Fruit fly (Drosophila melanogaster) whole organism, embryonic: ENCODE data around the gene mib1.

ENCODE experiments used
- Abd-B ChIP-seq: fragments of 200-800 bp; sonication (Bioruptor generic); optimal IDR thresholded peaks from 2 replicates; lab custom pipeline; 2018; ENCODE audit warnings: missing biosample characterization, mild to moderate bottlenecking, missing genetic modification characterization, moderate library complexity
- Bgb ChIP-seq: fragments of 200-800 bp; sonication (Bioruptor generic); IDR thresholded peaks from 2 replicates; pipeline ENCODE4 v1.3.6; 2022; ENCODE audit warnings: missing biosample characterization, missing genetic modification characterization; ENCODE audit not compliant: partially characterized antibody
- Blimp-1 ChIP-seq: fragments of 200-800 bp; sonication (Bioruptor generic); optimal IDR thresholded peaks from 3 replicates; lab custom pipeline; 2018; ENCODE audit warnings: missing biosample characterization, missing genetic modification characterization, mild to moderate bottlenecking, moderate library complexity, missing genetic modification reagents
- CG10979 ChIP-seq: fragments of 200-800 bp; sonication (Bioruptor generic); optimal IDR thresholded peaks from 2 replicates; lab custom pipeline; 2018; ENCODE audit warnings: missing biosample characterization, mild to moderate bottlenecking, missing genetic modification characterization, moderate library complexity
- CG11695 ChIP-seq: fragments of 200-800 bp; sonication (Bioruptor generic); IDR thresholded peaks from 3 replicates; pipeline ENCODE4 v1.3.6; 2022; ENCODE audit warnings: missing biosample characterization, missing genetic modification characterization
- CG1233 ChIP-seq: fragments of 200-800 bp; sonication (Bioruptor generic); optimal IDR thresholded peaks from 4 replicates; lab custom pipeline; 2018; ENCODE audit warnings: missing biosample characterization, mild to moderate bottlenecking, missing genetic modification characterization
- CG12659 ChIP-seq: fragments of 200-800 bp; sonication (Bioruptor generic); optimal IDR thresholded peaks from 3 replicates; lab custom pipeline; 2017; ENCODE audit warnings: mild to moderate bottlenecking, missing biosample characterization, missing genetic modification reagents, missing genetic modification characterization
- CG12769 ChIP-seq: fragments of 200-800 bp; sonication (Bioruptor generic); optimal IDR thresholded peaks from 2 replicates; lab custom pipeline; 2019; ENCODE audit warnings: missing biosample characterization, mild to moderate bottlenecking, missing genetic modification characterization, moderate library complexity
- CG1602 ChIP-seq: fragments of 200-800 bp; sonication (Bioruptor generic); optimal IDR thresholded peaks from 3 replicates; lab custom pipeline; 2016; ENCODE audit warnings: missing biosample characterization, missing genetic modification characterization
- CG18764 ChIP-seq: fragments of 200-800 bp; sonication (Bioruptor generic); optimal IDR thresholded peaks from 3 replicates; lab custom pipeline; 2016; ENCODE audit warnings: missing biosample characterization, missing genetic modification characterization
- CG34376 ChIP-seq: fragments of 200-800 bp; sonication (Bioruptor generic); optimal IDR thresholded peaks from 2 replicates; lab custom pipeline; 2018; ENCODE audit warnings: missing biosample characterization, mild to moderate bottlenecking, missing genetic modification characterization
- CG3995 ChIP-seq: fragments of 200-800 bp; sonication (Bioruptor generic); optimal IDR thresholded peaks from 3 replicates; lab custom pipeline; 2016; ENCODE audit warnings: missing biosample characterization, missing genetic modification characterization
- CG6254 ChIP-seq: fragments of 200-800 bp; sonication (Bioruptor generic); optimal IDR thresholded peaks from 3 replicates; lab custom pipeline; 2017; ENCODE audit warnings: mild to moderate bottlenecking, missing biosample characterization, missing genetic modification reagents, missing genetic modification characterization
- CG6272 ChIP-seq: fragments of 200-800 bp; sonication (Bioruptor generic); IDR thresholded peaks from 2 replicates; pipeline ENCODE4 v1.3.6; 2022; ENCODE audit warnings: missing biosample characterization, missing genetic modification characterization
- CG6791 ChIP-seq: fragments of 200-800 bp; sonication (Bioruptor generic); IDR thresholded peaks from 3 replicates; pipeline ENCODE4 v1.3.6; 2022; ENCODE audit warnings: missing biosample characterization, missing genetic modification characterization; ENCODE audit not compliant: partially characterized antibody
- CG7928 ChIP-seq: fragments of 200-800 bp; sonication (Bioruptor generic); optimal IDR thresholded peaks from 2 replicates; lab custom pipeline; 2017; ENCODE audit warnings: missing biosample characterization, mild to moderate bottlenecking, missing genetic modification characterization
- CG8478 ChIP-seq: fragments of >200 bp; optimal IDR thresholded peaks from 2 replicates; lab custom pipeline; 2018
- CG9609 ChIP-seq: fragments of 200-800 bp; sonication (Bioruptor generic); optimal IDR thresholded peaks from 3 replicates; lab custom pipeline; 2016; ENCODE audit warnings: missing biosample characterization, missing genetic modification characterization
- CG9797 ChIP-seq: fragments of 200-800 bp; sonication (Bioruptor generic); optimal IDR thresholded peaks from 3 replicates; lab custom pipeline; 2018; ENCODE audit warnings: missing biosample characterization, mild to moderate bottlenecking, missing genetic modification characterization
- CG9932 ChIP-seq: fragments of 200-800 bp; sonication (Bioruptor generic); IDR thresholded peaks from 2 replicates; pipeline ENCODE4 v1.3.6; 2022; ENCODE audit warnings: missing biosample characterization, missing genetic modification characterization
- CTCF ChIP-seq: fragments of 200-800 bp; sonication (Bioruptor generic); optimal IDR thresholded peaks from 2 replicates; lab custom pipeline; 2017; ENCODE audit warnings: missing biosample characterization, mild to moderate bottlenecking, missing genetic modification characterization, moderate library complexity
- D19B ChIP-seq: fragments of 200-800 bp; sonication (Bioruptor generic); optimal IDR thresholded peaks from 2 replicates; lab custom pipeline; 2017; ENCODE audit warnings: missing biosample characterization, mild to moderate bottlenecking, missing genetic modification characterization
- Dek ChIP-seq: fragments of 200-800 bp; sonication (Bioruptor generic); optimal IDR thresholded peaks from 3 replicates; lab custom pipeline; 2019; ENCODE audit warnings: missing biosample characterization, mild to moderate bottlenecking, missing genetic modification characterization, moderate library complexity
- E2f2 ChIP-seq: fragments of 200-800 bp; sonication (Bioruptor generic); IDR thresholded peaks from 2 replicates; pipeline ENCODE4 v1.3.6; 2022; ENCODE audit warnings: missing biosample characterization, missing genetic modification characterization
- Eip74EF ChIP-seq, 2 experiments: fragments of 200-800 bp in 1 of 2; fragments of >200 bp in 1 of 2; sonication (Bioruptor generic) in 1 of 2; optimal IDR thresholded peaks; 2 replicates each; lab custom pipeline; 2017 to 2019; ENCODE audit warnings: missing biosample characterization in 2 of 2, missing genetic modification characterization in 2 of 2, mild to moderate bottlenecking in 1 of 2, moderate library complexity in 1 of 2
- Ets97D ChIP-seq: fragments of 200-800 bp; sonication (Bioruptor generic); optimal IDR thresholded peaks from 3 replicates; lab custom pipeline; 2016; ENCODE audit warnings: missing biosample characterization, missing genetic modification characterization
- Fer3 ChIP-seq: fragments of 200-800 bp; sonication (Bioruptor generic); optimal IDR thresholded peaks from 2 replicates; lab custom pipeline; 2018; ENCODE audit warnings: missing biosample characterization, mild to moderate bottlenecking, missing genetic modification characterization, moderate library complexity
- HHEX ChIP-seq: fragments of 200-800 bp; sonication (Bioruptor generic); optimal IDR thresholded peaks from 3 replicates; lab custom pipeline; 2017; ENCODE audit warnings: missing biosample characterization, mild to moderate bottlenecking, missing genetic modification characterization, missing genetic modification reagents
- HLHmδ ChIP-seq: fragments of 200-800 bp; sonication (Bioruptor generic); optimal IDR thresholded peaks from 2 replicates; lab custom pipeline; 2018; ENCODE audit warnings: missing biosample characterization, mild to moderate bottlenecking, missing genetic modification characterization, moderate library complexity
- Mad ChIP-seq: fragments of 200-800 bp; sonication (Bioruptor generic); optimal IDR thresholded peaks from 2 replicates; lab custom pipeline; 2016; ENCODE audit warnings: missing biosample characterization, missing genetic modification characterization
- Mrtf ChIP-seq: fragments of 200-800 bp; sonication (Bioruptor generic); IDR thresholded peaks from 3 replicates; pipeline ENCODE4 v1.3.6; 2022; ENCODE audit warnings: missing biosample characterization, missing genetic modification characterization
- Myb ChIP-seq: fragments of 200-800 bp; sonication (Bioruptor generic); optimal IDR thresholded peaks from 2 replicates; lab custom pipeline; 2016; ENCODE audit warnings: missing biosample characterization, missing genetic modification characterization
- Opbp ChIP-seq: fragments of 200-800 bp; sonication (Bioruptor generic); IDR thresholded peaks from 3 replicates; pipeline ENCODE4 v1.3.6; 2022; ENCODE audit warnings: missing biosample characterization, missing genetic modification characterization; ENCODE audit not compliant: partially characterized antibody
- Rx ChIP-seq: fragments of 200-800 bp; sonication (Bioruptor generic); IDR thresholded peaks from 2 replicates; pipeline ENCODE4 v1.3.6; 2022; ENCODE audit warnings: missing biosample characterization, missing genetic modification characterization
- Scr ChIP-seq: fragments of 200-800 bp; sonication (Bioruptor generic); IDR thresholded peaks from 2 replicates; pipeline ENCODE4 v1.3.6; 2022; ENCODE audit warnings: missing biosample characterization, missing genetic modification characterization; ENCODE audit not compliant: partially characterized antibody
- Sox100B ChIP-seq: fragments of 200-800 bp; sonication (Bioruptor generic); optimal IDR thresholded peaks from 3 replicates; lab custom pipeline; 2018; ENCODE audit warnings: missing biosample characterization, mild to moderate bottlenecking, missing genetic modification characterization
- Vsx1 ChIP-seq: fragments of 200-800 bp; sonication (Bioruptor generic); optimal IDR thresholded peaks from 2 replicates; lab custom pipeline; 2017; ENCODE audit warnings: missing biosample characterization, mild to moderate bottlenecking, missing genetic modification characterization, missing genetic modification reagents
- aop ChIP-seq: fragments of 200-800 bp; sonication (Bioruptor generic); IDR thresholded peaks from 2 replicates; pipeline ENCODE4 v1.3.6; 2022; ENCODE audit warnings: missing biosample characterization, missing genetic modification characterization
- ato ChIP-seq: fragments of 200-800 bp; sonication (Bioruptor generic); IDR thresholded peaks from 2 replicates; pipeline ENCODE4 v1.3.6; 2022; ENCODE audit warnings: missing biosample characterization, missing genetic modification characterization; ENCODE audit not compliant: partially characterized antibody
- bbx ChIP-seq: fragments of 200-800 bp; sonication (Bioruptor generic); IDR thresholded peaks from 2 replicates; pipeline ENCODE4 v1.3.6; 2022; ENCODE audit warnings: missing biosample characterization, missing genetic modification characterization; ENCODE audit not compliant: partially characterized antibody
- disco-r ChIP-seq: fragments of 200-800 bp; sonication (Bioruptor generic); optimal IDR thresholded peaks from 2 replicates; lab custom pipeline; 2016; ENCODE audit warnings: missing biosample characterization, missing genetic modification characterization
- emc ChIP-seq: fragments of 200-800 bp; sonication (Bioruptor generic); optimal IDR thresholded peaks from 2 replicates; lab custom pipeline; 2016; ENCODE audit warnings: missing biosample characterization, missing genetic modification characterization
- gce ChIP-seq: fragments of 200-800 bp; sonication (Bioruptor generic); IDR thresholded peaks from 3 replicates; pipeline ENCODE4 v1.3.6; 2022; ENCODE audit warnings: missing biosample characterization, missing genetic modification characterization
- gfzf ChIP-seq: fragments of 200-800 bp; sonication (Bioruptor generic); optimal IDR thresholded peaks from 2 replicates; lab custom pipeline; 2016; ENCODE audit warnings: missing biosample characterization, mild to moderate bottlenecking, missing genetic modification characterization, moderate library complexity
- gsb ChIP-seq: fragments of 200-800 bp; sonication (Bioruptor generic); IDR thresholded peaks from 2 replicates; pipeline ENCODE4 v1.3.6; 2022; ENCODE audit warnings: missing biosample characterization, missing genetic modification characterization
- gt ChIP-seq: fragments of 200-800 bp; sonication (Bioruptor generic); IDR thresholded peaks from 2 replicates; pipeline ENCODE4 v1.3.6; 2022; ENCODE audit warnings: missing biosample characterization, missing genetic modification characterization
- inv ChIP-seq: fragments of 200-800 bp; sonication (Bioruptor generic); IDR thresholded peaks from 2 replicates; pipeline ENCODE4 v1.3.6; 2022; ENCODE audit warnings: missing biosample characterization, missing genetic modification characterization; ENCODE audit not compliant: partially characterized antibody
- lov ChIP-seq, 2 experiments: fragments of 200-800 bp in 1 of 2; fragments of >200 bp in 1 of 2; sonication (Bioruptor generic) in 1 of 2; IDR thresholded peaks in 1 of 2; optimal IDR thresholded peaks in 1 of 2; 2 replicates in 1 of 2; 3 replicates in 1 of 2; pipeline versions ENCODE4 v1.3.6 to Lab custom; 2017 to 2022; ENCODE audit warnings: missing biosample characterization in 1 of 2, missing genetic modification characterization in 1 of 2
- org-1 ChIP-seq: fragments of 200-800 bp; sonication (Bioruptor generic); optimal IDR thresholded peaks from 2 replicates; lab custom pipeline; 2017; ENCODE audit warnings: missing biosample characterization, missing genetic modification characterization
- pnt ChIP-seq: fragments of 200-800 bp; sonication (Bioruptor generic); optimal IDR thresholded peaks from 3 replicates; lab custom pipeline; 2016; ENCODE audit warnings: missing biosample characterization, missing genetic modification characterization
- sna ChIP-seq: fragments of 200-800 bp; sonication (Bioruptor generic); IDR thresholded peaks from 2 replicates; pipeline ENCODE4 v1.3.6; 2022; ENCODE audit warnings: missing biosample characterization, missing genetic modification characterization; ENCODE audit not compliant: partially characterized antibody
- tup ChIP-seq: fragments of 200-800 bp; sonication (Bioruptor generic); optimal IDR thresholded peaks from 2 replicates; lab custom pipeline; 2016; ENCODE audit warnings: missing biosample characterization, mild to moderate bottlenecking, missing genetic modification characterization, moderate library complexity

Gene mib1

DNA sequence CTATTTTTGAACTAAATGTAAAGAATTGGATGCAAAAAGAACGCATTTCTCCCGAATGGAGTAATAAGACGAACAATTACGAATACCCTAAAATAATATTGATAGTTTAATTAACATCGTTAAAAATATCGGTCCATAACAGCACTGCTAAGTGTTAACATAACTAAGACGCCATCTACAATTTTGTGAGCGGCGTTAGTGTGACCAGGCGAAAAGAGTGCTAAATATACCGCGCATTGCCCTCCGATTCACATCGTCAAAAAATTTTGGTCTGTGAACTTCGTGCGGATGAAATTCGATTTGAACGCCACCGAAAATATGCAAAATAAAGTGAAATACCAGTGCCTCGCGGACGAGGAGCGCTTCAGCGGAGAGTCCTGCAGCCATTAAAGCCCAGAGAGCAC is 40.1 kb upstream of the mib1 start, which contains the start of gene Mbs (continued):
- TF ChIP-seq CG9797 (GFP tag; lab: Kevin White, UChicago) (peak; percentile 85), Blimp-1 (GFP tag; lab: Kevin White, UChicago) (no peak), Abd-B (no peak), Opbp (GFP tag; lab: Robert Waterston, UW) (peak; percentile 54; the same call in 2 of the 3 replicates), Myb (GFP tag; lab: Kevin White, UChicago) (no peak), sna (no peak; the same call in 1 of the 2 replicates), Fer3 (tag; lab: Kevin White, UChicago) (peak; percentile 33), CTCF (peak; percentile 96), CG7928 (GFP tag; lab: Kevin White, UChicago) (no peak), Ets97D (GFP tag; lab: Kevin White, UChicago) (peak; percentile 27), CG9609 (GFP tag; lab: Kevin White, UChicago) (no peak), CG9932 (GFP tag; lab: Robert Waterston, UW) (peak; percentile 7; the same call in 1 of the 2 replicates), CG12769 (no peak), CG6272 (no peak), D19B (GFP tag; lab: Kevin White, UChicago) (no peak), emc (GFP tag; lab: Kevin White, UChicago) (no peak), CG1233 (GFP tag; lab: Kevin White, UChicago) (peak; percentile 55), Vsx1 (GFP tag; lab: Kevin White, UChicago) (peak; percentile 48), E2f2 (peak; percentile 55), bbx (GFP tag; lab: Robert Waterston, UW) (peak; percentile 71), HLHmδ (GFP tag; lab: Kevin White, UChicago) (peak; percentile 51), Mad (GFP tag; lab: Kevin White, UChicago) (no peak), CG6254 (GFP tag; lab: Kevin White, UChicago) (no peak), gt (GFP tag; lab: Robert Waterston, UW) (no peak), Scr (GFP tag; lab: Robert Waterston, UW) (peak; percentile 65), CG34376 (peak; percentile 50), Eip74EF (GFP tag; optimal IDR thresholded peaks at IDR 0.05; lab: Kevin White, UChicago) (no peak), CG12659 (GFP tag; lab: Kevin White, UChicago) (peak; percentile 58), Rx (GFP tag; lab: Robert Waterston, UW) (no peak), CG3995 (GFP tag; lab: Kevin White, UChicago) (no peak), Bgb (peak; percentile 66), CG18764 (no peak), gfzf (GFP tag; lab: Kevin White, UChicago) (peak; percentile 86), CG10979 (tag; lab: Kevin White, UChicago) (no peak), inv (peak; percentile 24; the same call in 1 of the 2 replicates), disco-r (GFP tag; lab: Kevin White, UChicago) (no peak), Dek (tag; lab: Kevin White, UChicago) (peak; percentile 1), gce (GFP tag; lab: Robert Waterston, UW) (no peak), pnt (no peak)

DNA sequence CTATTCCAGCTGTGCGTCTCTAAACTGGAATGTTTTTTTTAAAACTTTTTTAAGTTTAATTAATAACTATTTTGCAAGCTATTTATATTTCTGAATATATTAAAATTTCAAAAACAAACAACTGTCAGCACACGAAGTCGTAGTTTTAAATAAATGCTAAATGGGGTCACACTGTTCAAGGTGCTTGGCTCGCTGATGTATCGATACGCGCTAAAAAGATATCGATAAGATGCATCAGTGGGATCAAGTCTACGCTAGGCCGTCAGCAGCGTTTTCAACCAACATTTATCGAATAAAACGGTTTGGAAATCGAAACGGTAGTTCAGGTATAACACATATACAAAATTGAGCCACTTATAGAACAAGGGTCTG is 39.3 kb upstream of the mib1 start, which contains the start of gene Diap1:
TSS of gene Diap1 (minus strand) at position 148 of the 372 bp plus-strand sequence.
- no peak for TF ChIP-seq CG8478 (lab: Kevin White, UChicago)
- no peak for TF ChIP-seq CG1602 (GFP tag; lab: Kevin White, UChicago)
- TF ChIP-seq CG9932 (GFP tag; lab: Robert Waterston, UW), result peak; percentile 45
- TF ChIP-seq HHEX (GFP tag; lab: Kevin White, UChicago), result no peak
- no peak for TF ChIP-seq gsb (GFP tag; lab: Robert Waterston, UW)
- TF ChIP-seq lov (optimal IDR thresholded peaks at IDR 0.05; lab: Kevin White, UChicago), result no peak
- TF ChIP-seq lov (GFP tag; IDR thresholded peaks at IDR 0.05; lab: Robert Waterston, UW), result no peak
- no peak for TF ChIP-seq CG11695 (GFP tag; lab: Robert Waterston, UW)
- no peak for TF ChIP-seq Mrtf (GFP tag; lab: Robert Waterston, UW)
- no peak for TF ChIP-seq Vsx1 (GFP tag; lab: Kevin White, UChicago)
- no peak for TF ChIP-seq aop (GFP tag; lab: Robert Waterston, UW)
- no peak for TF ChIP-seq org-1 (GFP tag; lab: Kevin White, UChicago)
- TF ChIP-seq tup (GFP tag; lab: Kevin White, UChicago), result no peak
- TF ChIP-seq Sox100B (GFP tag; lab: Kevin White, UChicago), result no peak
- TF ChIP-seq CG6791 (GFP tag; lab: Robert Waterston, UW), result peak; percentile 96
- peak; percentile 94 for TF ChIP-seq ato
